Worm (Caenorhabditis elegans): ENCODE data around the gene K03A1.4.

- TF ChIP-seq ceh-82 (tag; optimal IDR thresholded peaks at IDR 0.05): no peak
- no peak for TF ChIP-seq elt-1 (tag; optimal IDR thresholded peaks at IDR 0.05)
- no peak for TF ChIP-seq ztf-4 (tag; optimal IDR thresholded peaks at IDR 0.05)
- no peak for TF ChIP-seq nhr-21 (tag; optimal IDR thresholded peaks at IDR 0.05)
- no peak for TF ChIP-seq fos-1 (tag; optimal IDR thresholded peaks at IDR 0.05)
- no peak for TF ChIP-seq dmd-4 (tag; optimal IDR thresholded peaks at IDR 0.05)
- no peak for TF ChIP-seq ama-1 (optimal IDR thresholded peaks at IDR 0.05)
- no peak for TF ChIP-seq elt-3 (tag; optimal IDR thresholded peaks at IDR 0.05)
- no peak for TF ChIP-seq nhr-12 (tag; optimal IDR thresholded peaks at IDR 0.05)
- TF ChIP-seq nhr-11 (tag; optimal IDR thresholded peaks at IDR 0.05): no peak
These were observed 45.2 kb upstream of the K03A1.4 start, which contains the start of gene C07D8.5 for ce11 chrX:7343747-7344146.
